Worm (Caenorhabditis elegans): Measurements from ENCODE around the gene C49C3.11.

- TF ChIP-seq scrt-1 (GFP tag; IDR thresholded peaks at IDR 0.05) (no peak), ceh-13 (GFP tag; optimal IDR thresholded peaks at IDR 0.05) (no peak), ama-1 (optimal IDR thresholded peaks at IDR 0.05) (no peak), tra-4 (tag; optimal IDR thresholded peaks at IDR 0.05) (no peak), hmbx-1 (tag; optimal IDR thresholded peaks at IDR 0.05) (no peak)
These were observed 24.7 kb downstream of the C49C3.11 start, which contains the start of gene trh-1 for ce11 chrIV:17368292-17368691.
